Worm (Caenorhabditis elegans): ENCODE data around the gene F41G3.21.
A peak's percentile ranks its signal among the peaks of the same experiment; 100 is the strongest.
"Not testable (repeated sequence)": the region's sequence is repeated elsewhere in the genome, so short reads cannot be mapped to it uniquely, and the experiment has no call there.

Gene F41G3.21

ce11 chrII:6776418-6777034 lies 23.8 kb upstream of the F41G3.21 start, which contains the start of gene ssup-72:
TSS of gene ssup-72 (plus strand) at chrII:6776598.
- no peak for TF ChIP-seq hlh-15 (tag; optimal IDR thresholded peaks at IDR 0.05)
- TF ChIP-seq C08G9.2 (tag; optimal IDR thresholded peaks at IDR 0.05) = peak; percentile 83
- peak; percentile 82 for TF ChIP-seq tbx-7 (tag; optimal IDR thresholded peaks at IDR 0.05)
- TF ChIP-seq tbx-2 (tag; optimal IDR thresholded peaks at IDR 0.05) = peak; percentile 74
- TF ChIP-seq ceh-34 (tag; optimal IDR thresholded peaks at IDR 0.05) = peak; percentile 9
- peak; percentile 4 for TF ChIP-seq nfya-1 (tag; optimal IDR thresholded peaks at IDR 0.05)
- TF ChIP-seq F13H6.1 (tag; optimal IDR thresholded peaks at IDR 0.05) = no peak
- peak; percentile 14 for TF ChIP-seq lim-6 (tag; optimal IDR thresholded peaks at IDR 0.05)
- peak; percentile 39 for TF ChIP-seq elt-2 (tag; optimal IDR thresholded peaks at IDR 0.05)
- TF ChIP-seq unc-3 (GFP tag; conservative IDR thresholded peaks at IDR 0.05) = no peak
- TF ChIP-seq unc-3 (tag; optimal IDR thresholded peaks at IDR 0.05) = no peak
- no peak for TF ChIP-seq pax-1 (tag; optimal IDR thresholded peaks at IDR 0.05)
- peak; percentile 72 for TF ChIP-seq hlh-8 (tag; optimal IDR thresholded peaks at IDR 0.05)
- TF ChIP-seq ets-4 (tag; optimal IDR thresholded peaks at IDR 0.05) = peak; percentile 67
- TF ChIP-seq ref-2 (tag; optimal IDR thresholded peaks at IDR 0.05) = peak; percentile 35
- TF ChIP-seq ztf-16 (tag; optimal IDR thresholded peaks at IDR 0.05) = no peak
- peak; percentile 32 for TF ChIP-seq unc-42 (tag; optimal IDR thresholded peaks at IDR 0.05)
- TF ChIP-seq ceh-2 (tag; optimal IDR thresholded peaks at IDR 0.05) = peak; percentile 77
- peak; percentile 59 for TF ChIP-seq zip-5 (tag; optimal IDR thresholded peaks at IDR 0.05)
- peak; percentile 33 for TF ChIP-seq rnt-1 (tag; optimal IDR thresholded peaks at IDR 0.05)
- TF ChIP-seq unc-86 (tag; optimal IDR thresholded peaks at IDR 0.05) = no peak
- peak; percentile 88 for TF ChIP-seq ceh-31 (tag; optimal IDR thresholded peaks at IDR 0.05)
- peak; percentile 22 for TF ChIP-seq ceh-14 (tag; optimal IDR thresholded peaks at IDR 0.05)

DNA sequence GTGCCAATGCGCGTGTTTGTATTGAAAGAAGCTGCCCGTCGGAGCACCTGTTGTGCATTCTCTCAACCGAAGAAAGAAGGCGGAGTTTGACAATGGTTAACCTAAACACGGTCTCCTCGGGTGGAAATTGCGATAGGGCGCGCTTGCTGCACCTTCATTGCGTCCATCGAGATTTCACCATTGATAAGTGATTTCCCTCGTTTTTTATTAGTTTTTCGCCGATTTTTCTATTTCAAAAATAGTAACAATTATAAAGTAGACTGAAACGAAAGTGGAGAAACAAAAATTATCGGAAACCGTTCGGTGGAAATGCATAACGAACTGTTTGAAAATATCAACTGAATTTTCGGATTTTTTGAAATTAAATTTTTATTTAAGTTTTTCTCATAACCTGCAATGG lies 22.3 kb upstream of the F41G3.21 start, which contains the start of gene agr-1:
TSS of gene agr-1 (minus strand) at position 101 of the 400 bp plus-strand sequence.
- not testable (repeated sequence) for TF ChIP-seq tbx-7 (tag; optimal IDR thresholded peaks at IDR 0.05); fkh-10 (GFP tag; optimal IDR thresholded peaks at IDR 0.05); pax-1 (tag; optimal IDR thresholded peaks at IDR 0.05)

DNA sequence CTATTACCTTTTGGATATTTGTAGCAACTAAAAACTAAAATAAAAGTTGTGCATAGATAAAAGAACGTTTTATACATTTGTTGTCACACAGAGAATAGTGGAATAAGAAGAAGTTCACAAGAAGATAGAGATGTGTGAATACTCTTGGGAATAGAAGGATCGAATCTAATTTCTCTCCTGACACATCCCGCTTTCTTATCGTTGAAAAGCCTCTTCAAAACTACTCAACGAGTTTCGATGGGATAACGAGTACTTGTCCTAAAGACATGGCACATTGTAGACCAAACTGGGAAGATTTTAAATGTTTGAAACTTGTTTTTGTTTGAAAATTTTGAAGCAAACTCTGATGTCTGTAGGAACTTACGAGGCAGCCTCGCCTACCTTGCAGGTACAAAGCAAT lies 19.7 kb upstream of the F41G3.21 start:
- TF ChIP-seq ceh-34 (tag; optimal IDR thresholded peaks at IDR 0.05) (no peak), madf-2 (tag; optimal IDR thresholded peaks at IDR 0.05) (no peak), pax-1 (tag; optimal IDR thresholded peaks at IDR 0.05) (no peak), fkh-6 (tag; optimal IDR thresholded peaks at IDR 0.05) (no peak), ceh-30 (tag; optimal IDR thresholded peaks at IDR 0.05) (no peak), unc-42 (tag; optimal IDR thresholded peaks at IDR 0.05) (peak; percentile 29), unc-3 (GFP tag; conservative IDR thresholded peaks at IDR 0.05) (no peak), unc-3 (tag; optimal IDR thresholded peaks at IDR 0.05) (peak; percentile 34)

- TF ChIP-seq ahr-1 (tag; optimal IDR thresholded peaks at IDR 0.05) = no peak
- no peak for TF ChIP-seq hlh-13 (GFP tag; optimal IDR thresholded peaks at IDR 0.05)
- no peak for TF ChIP-seq ceh-2 (tag; optimal IDR thresholded peaks at IDR 0.05)
- TF ChIP-seq ceh-18 (tag; optimal IDR thresholded peaks at IDR 0.05) = no peak
- TF ChIP-seq ceh-22 (tag; optimal IDR thresholded peaks at IDR 0.05) = no peak
- no peak for TF ChIP-seq fkh-6 (tag; optimal IDR thresholded peaks at IDR 0.05)
- TF ChIP-seq unc-55 (GFP tag; optimal IDR thresholded peaks at IDR 0.05) = no peak
- TF ChIP-seq dmd-4 (tag; optimal IDR thresholded peaks at IDR 0.05; ENCODE audit: borderline replicate concordance) = no peak
- no peak for TF ChIP-seq ceh-24 (tag; optimal IDR thresholded peaks at IDR 0.05)
- TF ChIP-seq fkh-10 (GFP tag; optimal IDR thresholded peaks at IDR 0.05) = no peak
Observed at ce11 chrII:6770030-6770429, 17.3 kb upstream of the F41G3.21 start.

DNA sequence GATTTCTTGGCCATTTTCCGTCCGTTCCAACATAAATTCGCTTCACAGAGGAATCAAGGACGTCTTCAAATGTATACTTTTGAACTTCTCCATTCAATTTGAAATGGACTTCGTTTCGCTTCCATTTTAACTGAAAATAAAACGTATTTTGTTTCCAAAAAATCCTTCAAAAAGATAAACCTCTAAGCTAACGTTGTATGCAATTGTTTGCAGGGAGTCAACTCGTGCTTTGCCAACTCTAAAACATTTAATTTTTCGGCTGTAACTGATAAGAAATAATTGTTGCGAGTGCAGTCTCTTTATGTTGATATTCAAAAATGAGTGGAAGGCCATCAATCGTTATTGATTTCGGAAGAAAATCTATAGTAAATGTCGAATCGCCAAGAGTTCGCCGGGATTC lies 15.3 kb upstream of the F41G3.21 start, which contains the start of gene F41G3.18:
TSS of gene F41G3.18 (plus strand) at position 301 of the 400 bp plus-strand sequence.
- TF ChIP-seq hlh-30 (tag; optimal IDR thresholded peaks at IDR 0.05; ENCODE audit: insufficient read depth) (no peak), pha-4 (tag; optimal IDR thresholded peaks at IDR 0.05) (no peak), ceh-22 (tag; optimal IDR thresholded peaks at IDR 0.05) (no peak), sdc-2 (tag; optimal IDR thresholded peaks at IDR 0.05) (no peak), hlh-15 (tag; optimal IDR thresholded peaks at IDR 0.05) (no peak), ceh-19 (GFP tag; optimal IDR thresholded peaks at IDR 0.05) (no peak), tbx-2 (tag; optimal IDR thresholded peaks at IDR 0.05) (no peak), lim-6 (tag; optimal IDR thresholded peaks at IDR 0.05) (no peak), hlh-8 (tag; optimal IDR thresholded peaks at IDR 0.05) (no peak), rnt-1 (tag; optimal IDR thresholded peaks at IDR 0.05) (no peak), pqm-1 (tag; optimal IDR thresholded peaks at IDR 0.05) (no peak), ahr-1 (tag; optimal IDR thresholded peaks at IDR 0.05) (no peak), unc-3 (GFP tag; conservative IDR thresholded peaks at IDR 0.05) (no peak), unc-3 (tag; optimal IDR thresholded peaks at IDR 0.05) (no peak), ceh-24 (tag; optimal IDR thresholded peaks at IDR 0.05) (no peak), mec-3 (tag; optimal IDR thresholded peaks at IDR 0.05; ENCODE audit: borderline replicate concordance) (no peak), dve-1 (tag; optimal IDR thresholded peaks at IDR 0.05) (no peak)
